Fruit fly (Drosophila melanogaster): ENCODE data around the gene GstD2.

Gene GstD2

DNA sequence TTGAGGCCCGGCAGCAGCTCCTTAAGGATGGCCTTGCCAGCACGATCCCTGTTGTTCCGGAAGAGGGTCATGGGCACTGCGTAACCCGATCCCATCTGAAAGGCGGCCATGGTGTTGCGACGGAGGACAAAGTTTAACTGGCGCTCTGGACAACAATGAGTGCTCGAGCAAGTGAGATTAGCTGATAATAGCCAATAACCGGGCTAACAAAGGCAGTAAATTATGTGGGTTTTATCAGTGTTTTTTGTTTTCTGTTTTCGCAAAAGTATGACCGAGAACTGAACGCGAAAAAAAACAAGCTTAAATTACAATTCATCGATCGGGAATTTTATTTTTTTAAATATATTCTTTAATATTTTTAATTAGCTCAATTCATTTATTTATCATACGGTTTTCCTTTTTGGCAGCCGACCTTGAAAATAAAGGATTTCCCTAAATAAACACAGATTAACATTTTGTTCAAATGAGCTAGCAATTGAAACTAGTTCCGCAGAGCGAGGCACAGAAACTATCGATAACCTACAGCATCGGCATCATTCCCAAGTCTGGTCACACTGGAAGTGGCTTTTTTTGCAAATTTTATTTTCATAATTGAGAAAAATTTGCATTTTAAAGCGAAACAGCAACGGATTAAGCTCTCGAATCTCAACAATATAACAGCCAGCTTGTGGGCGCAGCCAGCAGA lies 41.6 kb downstream of the GstD2 start, which contains the start of the genes Dip-C and pps (continued):
- TF ChIP-seq CG6765 (GFP tag; optimal IDR thresholded peaks at IDR 0.05) (no peak), tap (tag; optimal IDR thresholded peaks at IDR 0.05) (no peak), ab (GFP tag; optimal IDR thresholded peaks at IDR 0.05) (no peak), CG14710 (tag; optimal IDR thresholded peaks at IDR 0.05) (peak; percentile 58), CG4617 (GFP tag; optimal IDR thresholded peaks at IDR 0.05; ENCODE audit: borderline replicate concordance) (peak; percentile 85), mld (GFP tag; IDR thresholded peaks at IDR 0.05; ENCODE audit: partially characterized antibody) (no peak), CG17912 (GFP tag; optimal IDR thresholded peaks at IDR 0.05) (no peak), run (tag; optimal IDR thresholded peaks at IDR 0.05) (no peak), Asciz (GFP tag; optimal IDR thresholded peaks at IDR 0.05) (no peak), Tbp (GFP tag; optimal IDR thresholded peaks at IDR 0.05) (no peak), CG13894 (tag; optimal IDR thresholded peaks at IDR 0.05) (no peak), CG30403 (GFP tag; optimal IDR thresholded peaks at IDR 0.05) (no peak), mam (GFP tag; optimal IDR thresholded peaks at IDR 0.05) (no peak), onecut (GFP tag; IDR thresholded peaks at IDR 0.05) (no peak), Fer2 (tag; optimal IDR thresholded peaks at IDR 0.05) (no peak), CG18262 (tag; optimal IDR thresholded peaks at IDR 0.05) (no peak), pros (GFP tag; optimal IDR thresholded peaks at IDR 0.05) (no peak), ems (GFP tag; optimal IDR thresholded peaks at IDR 0.05) (no peak), NFAT (GFP tag; IDR thresholded peaks at IDR 0.05) (no peak), CG9727 (GFP tag; optimal IDR thresholded peaks at IDR 0.05) (peak; percentile 28), Lim3 (GFP tag; IDR thresholded peaks at IDR 0.05) (no peak), amos (GFP tag; IDR thresholded peaks at IDR 0.05; ENCODE audit: partially characterized antibody) (peak; percentile 82), Sry-δ (GFP tag; optimal IDR thresholded peaks at IDR 0.05) (peak; percentile 60), bbx (GFP tag; IDR thresholded peaks at IDR 0.05; ENCODE audit: partially characterized antibody) (peak; percentile 80), ranshi (GFP tag; IDR thresholded peaks at IDR 0.05) (no peak), chm (GFP tag; IDR thresholded peaks at IDR 0.05) (no peak), CG14441 (GFP tag; IDR thresholded peaks at IDR 0.05) (no peak), hbn (GFP tag; IDR thresholded peaks at IDR 0.05; ENCODE audit: partially characterized antibody) (peak; percentile 73), CG10209 (GFP tag; optimal IDR thresholded peaks at IDR 0.05) (no peak), pfk (GFP tag; optimal IDR thresholded peaks at IDR 0.05) (no peak), ara (GFP tag; IDR thresholded peaks at IDR 0.05) (no peak), Ets97D (GFP tag; optimal IDR thresholded peaks at IDR 0.05) (no peak), E2f1 (GFP tag; IDR thresholded peaks at IDR 0.05) (no peak), eve (GFP tag; optimal IDR thresholded peaks at IDR 0.05) (no peak), crc (GFP tag; optimal IDR thresholded peaks at IDR 0.05) (no peak), her (GFP tag; optimal IDR thresholded peaks at IDR 0.05) (no peak), CG12219 (GFP tag; optimal IDR thresholded peaks at IDR 0.05) (no peak), kay (GFP tag; optimal IDR thresholded peaks at IDR 0.05) (no peak), Rx (GFP tag; IDR thresholded peaks at IDR 0.05) (no peak), CG6654 (GFP tag; optimal IDR thresholded peaks at IDR 0.05) (no peak)

Measured in whole organism, embryonic.